Worm (Caenorhabditis elegans): ENCODE measurements around the gene F47B10.4.

DNA sequence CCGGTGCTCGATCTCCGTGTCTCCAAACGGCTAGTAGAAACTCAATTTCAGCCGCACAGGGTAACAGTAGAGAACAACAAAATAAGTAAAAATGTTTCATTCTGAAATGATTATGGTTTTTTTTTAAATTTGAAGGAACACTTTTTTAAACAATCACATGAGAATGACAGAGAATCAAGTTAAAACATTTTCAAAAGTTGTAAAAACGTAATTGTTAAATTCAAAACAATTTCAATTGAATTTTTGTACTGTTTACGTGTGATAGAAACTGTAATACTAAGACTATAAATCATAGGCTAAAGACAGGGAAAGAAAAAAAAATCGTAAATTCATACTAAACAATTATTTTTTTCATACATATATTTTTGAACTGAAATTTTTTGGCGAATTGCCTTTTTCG lies 50.2 kb downstream of the F47B10.4 start, which contains the start of gene pho-7:
- TF ChIP-seq nhr-237 (tag; optimal IDR thresholded peaks at IDR 0.05): no peak
- no peak for TF ChIP-seq aly-2 (tag; optimal IDR thresholded peaks at IDR 0.05)
- no peak for TF ChIP-seq ztf-11 (tag; optimal IDR thresholded peaks at IDR 0.05)
- no peak for TF ChIP-seq fkh-10 (GFP tag; optimal IDR thresholded peaks at IDR 0.05)
- no peak for TF ChIP-seq lin-39 (tag; optimal IDR thresholded peaks at IDR 0.05)
- TF ChIP-seq daf-12 (tag; optimal IDR thresholded peaks at IDR 0.05): no peak
- no peak for TF ChIP-seq pqm-1 (tag; optimal IDR thresholded peaks at IDR 0.05)
- TF ChIP-seq nhr-76 (tag; optimal IDR thresholded peaks at IDR 0.05): no peak
- TF ChIP-seq nhr-28 (tag; optimal IDR thresholded peaks at IDR 0.05): no peak
- no peak for TF ChIP-seq snpc-4 (tag; optimal IDR thresholded peaks at IDR 0.05)
- TF ChIP-seq ceh-9 (tag; optimal IDR thresholded peaks at IDR 0.05): no peak
- TF ChIP-seq ZK546.5 (tag; optimal IDR thresholded peaks at IDR 0.05): no peak
